Worm (Caenorhabditis elegans): ENCODE data around the gene hum-8.

hum-8 gene

DNA sequence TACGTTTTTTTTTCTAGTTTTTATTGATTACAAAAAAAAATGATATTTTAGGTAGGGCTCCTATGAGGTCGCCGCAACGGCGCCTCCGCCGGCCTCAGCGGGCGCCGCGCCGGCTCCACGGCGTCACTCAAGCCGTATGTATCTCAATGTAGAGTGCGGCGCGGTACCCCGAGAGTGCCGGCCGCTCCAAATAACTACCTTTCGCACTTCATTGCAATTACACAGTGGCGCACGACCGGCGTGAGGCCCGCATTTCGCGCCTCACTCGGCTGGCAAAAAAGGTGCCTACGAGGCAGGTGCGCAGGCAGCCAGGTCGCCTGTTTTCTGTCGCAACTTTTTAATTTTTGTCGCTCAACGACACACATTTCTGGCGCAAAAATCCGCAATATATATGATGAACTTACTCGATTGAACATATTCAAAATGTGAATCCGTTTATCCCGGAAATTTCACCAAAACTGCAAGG is 20.3 kb upstream of the hum-8 start, which contains the start of gene M04G7.2:
Gene M04G7.2 (minus strand): TSS at position 416 of the 466 bp plus-strand sequence.
- TF ChIP-seq tra-4 (tag; optimal IDR thresholded peaks at IDR 0.05) (no peak), scrt-1 (GFP tag; IDR thresholded peaks at IDR 0.05) (no peak)

DNA sequence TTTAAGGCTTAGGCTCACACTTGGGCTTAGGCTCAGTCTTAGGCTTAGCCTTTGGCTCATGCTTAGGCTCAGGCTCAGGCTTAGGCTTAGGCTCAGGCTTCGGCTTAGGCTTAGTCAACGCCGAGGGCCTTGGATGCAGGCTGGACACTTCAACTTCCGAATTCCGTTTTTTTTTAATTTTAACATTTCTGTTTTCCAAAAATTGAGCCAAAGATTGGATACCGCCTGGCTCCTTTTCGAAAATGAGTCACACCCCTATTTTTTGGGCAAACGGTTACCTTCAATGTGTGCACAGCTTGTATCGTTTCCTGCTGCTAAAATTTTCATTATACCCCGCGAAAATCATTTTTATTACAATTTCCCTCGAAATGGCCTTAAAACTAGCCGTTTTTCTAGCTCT is 15.1 kb upstream of the hum-8 start, which contains the start of gene M04G7.1:
Gene M04G7.1 (plus strand): TSS at position 301 of the 400 bp plus-strand sequence.
- TF ChIP-seq B0310.2 (tag; optimal IDR thresholded peaks at IDR 0.05) (no peak), ceh-13 (GFP tag; optimal IDR thresholded peaks at IDR 0.05) (no peak), scrt-1 (GFP tag; IDR thresholded peaks at IDR 0.05) (no peak), hmbx-1 (tag; optimal IDR thresholded peaks at IDR 0.05) (no peak), F13C5.2 (tag; optimal IDR thresholded peaks at IDR 0.05) (no peak), tra-4 (tag; optimal IDR thresholded peaks at IDR 0.05) (no peak)

DNA sequence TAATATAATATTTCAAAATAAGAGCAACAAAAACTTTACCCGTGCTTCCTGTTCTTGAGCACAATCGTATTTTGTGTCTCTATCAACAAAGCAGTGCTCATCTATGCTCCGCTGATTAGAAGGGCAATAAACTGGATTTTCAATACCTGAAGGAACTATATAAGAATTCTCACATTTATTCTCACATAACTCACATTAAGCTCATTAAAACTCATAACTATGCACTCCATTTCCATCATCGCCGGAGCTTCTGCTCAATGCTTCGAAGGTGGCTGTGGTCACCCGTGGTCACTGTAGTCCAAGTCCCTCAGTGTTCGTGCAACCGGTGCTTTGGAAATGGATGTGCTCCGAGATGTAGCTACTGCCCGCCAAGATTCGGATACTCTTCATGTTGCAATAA is 14.5 kb upstream of the hum-8 start, which contains the start of the genes Y66H1A.8 and M04G7.5:
Gene Y66H1A.8 (minus strand): TSS at position 101 of the 400 bp plus-strand sequence.
Gene M04G7.5 (plus strand): TSS at position 258 of the 400 bp plus-strand sequence.
- TF ChIP-seq F13C5.2 (tag; optimal IDR thresholded peaks at IDR 0.05) (no peak), aly-1 (tag; optimal IDR thresholded peaks at IDR 0.05) (no peak), B0310.2 (tag; optimal IDR thresholded peaks at IDR 0.05) (no peak)

DNA sequence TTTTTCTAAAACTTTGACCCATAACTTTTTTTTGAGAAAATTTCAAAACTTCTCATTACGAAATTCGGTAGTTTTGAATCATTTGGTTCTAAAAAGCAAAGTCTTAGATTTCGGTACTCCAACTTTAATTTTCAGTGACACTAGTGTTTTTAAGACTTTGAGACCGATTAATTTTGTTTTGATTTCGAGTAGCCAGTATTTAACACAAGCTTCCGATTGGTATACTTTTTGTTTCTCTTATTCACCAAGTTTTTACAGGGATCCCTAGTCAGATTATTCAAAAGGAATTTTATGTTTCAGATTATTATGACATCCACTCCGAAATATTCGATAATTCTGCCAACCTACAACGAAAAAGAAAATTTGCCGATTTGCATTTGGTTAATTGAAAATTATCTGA is 5.0 kb upstream of the hum-8 start, which contains the start of gene dpm-1:
Gene dpm-1 (plus strand): TSS at position 301 of the 400 bp plus-strand sequence.
- TF ChIP-seq tra-4 (tag; optimal IDR thresholded peaks at IDR 0.05) (no peak), ama-1 (optimal IDR thresholded peaks at IDR 0.05) (no peak), B0310.2 (tag; optimal IDR thresholded peaks at IDR 0.05) (no peak), scrt-1 (GFP tag; IDR thresholded peaks at IDR 0.05) (no peak), tbx-11 (GFP tag; IDR thresholded peaks at IDR 0.05) (no peak), F13C5.2 (tag; optimal IDR thresholded peaks at IDR 0.05) (no peak), ceh-36 (tag; optimal IDR thresholded peaks at IDR 0.05) (no peak), ceh-13 (GFP tag; optimal IDR thresholded peaks at IDR 0.05) (no peak), hmg-4 (GFP tag; optimal IDR thresholded peaks at IDR 0.05) (no peak), sea-1 (GFP tag; conservative IDR thresholded peaks at IDR 0.05) (no peak), ets-7 (tag; optimal IDR thresholded peaks at IDR 0.05) (no peak), tbx-37 (GFP tag; conservative IDR thresholded peaks at IDR 0.05) (no peak), flt-1 (GFP tag; IDR thresholded peaks at IDR 0.05) (no peak), aly-1 (tag; optimal IDR thresholded peaks at IDR 0.05) (no peak), pes-1 (GFP tag; IDR thresholded peaks at IDR 0.05) (no peak), hnd-1 (tag; optimal IDR thresholded peaks at IDR 0.05) (no peak), hmbx-1 (tag; optimal IDR thresholded peaks at IDR 0.05) (no peak)

DNA sequence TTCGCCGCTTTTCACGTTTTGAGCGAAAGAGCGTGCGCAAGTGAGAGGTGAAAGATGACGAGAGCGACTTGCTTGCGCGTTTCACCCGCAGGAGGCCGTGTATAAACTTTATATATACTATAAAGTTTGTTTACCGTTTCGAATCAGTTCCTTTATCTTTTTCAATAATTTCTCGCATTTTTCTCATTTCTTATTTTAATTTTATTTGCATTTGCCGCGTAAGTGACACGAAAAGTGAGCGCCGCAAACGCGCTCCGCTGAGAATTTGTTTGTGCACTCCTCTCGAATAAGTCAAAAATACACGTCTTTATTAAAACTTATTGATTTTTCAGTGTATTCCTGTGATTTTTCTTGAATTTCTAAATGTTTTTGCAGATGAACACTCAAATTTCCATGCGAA is 3.3 kb upstream of the hum-8 start, which contains the start of gene mrpl-55:
Gene mrpl-55 (plus strand): TSS at position 364 of the 400 bp plus-strand sequence.
- TF ChIP-seq tbx-37 (GFP tag; conservative IDR thresholded peaks at IDR 0.05) (no peak), pes-1 (GFP tag; IDR thresholded peaks at IDR 0.05) (0 out of 2 replicates have a peak, but pooled peaks have one; percentile 26), scrt-1 (GFP tag; IDR thresholded peaks at IDR 0.05) (no peak), F13C5.2 (tag; optimal IDR thresholded peaks at IDR 0.05) (peak; percentile 72), hmg-4 (GFP tag; optimal IDR thresholded peaks at IDR 0.05) (no peak)

DNA sequence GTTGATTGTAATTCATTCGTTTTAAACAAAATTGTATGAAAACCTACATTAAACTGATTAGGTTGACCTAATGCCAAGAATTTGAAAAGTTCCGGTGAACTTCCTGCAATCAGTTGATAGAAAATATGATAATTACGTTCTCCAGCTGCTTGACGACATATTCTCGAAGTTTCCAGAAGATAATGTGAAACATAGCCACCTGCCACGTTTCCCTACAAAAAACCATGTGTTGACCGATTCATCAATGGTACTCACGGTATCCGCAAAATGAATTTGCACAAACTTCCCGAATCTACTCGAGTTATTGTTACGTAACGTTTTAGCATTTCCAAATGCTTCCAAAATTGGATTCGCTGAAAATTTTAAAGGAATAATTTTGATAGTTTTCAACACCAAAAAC is 2.0 kb downstream of the hum-8 start:
- TF ChIP-seq ets-7 (tag; optimal IDR thresholded peaks at IDR 0.05), result no peak
- TF ChIP-seq sea-1 (GFP tag; conservative IDR thresholded peaks at IDR 0.05), result no peak
- TF ChIP-seq ama-1 (optimal IDR thresholded peaks at IDR 0.05), result no peak
- no peak for TF ChIP-seq F13C5.2 (tag; optimal IDR thresholded peaks at IDR 0.05)
- no peak for TF ChIP-seq pes-1 (GFP tag; IDR thresholded peaks at IDR 0.05)
- TF ChIP-seq ceh-13 (GFP tag; optimal IDR thresholded peaks at IDR 0.05), result no peak
- TF ChIP-seq tbx-37 (GFP tag; conservative IDR thresholded peaks at IDR 0.05), result no peak

DNA sequence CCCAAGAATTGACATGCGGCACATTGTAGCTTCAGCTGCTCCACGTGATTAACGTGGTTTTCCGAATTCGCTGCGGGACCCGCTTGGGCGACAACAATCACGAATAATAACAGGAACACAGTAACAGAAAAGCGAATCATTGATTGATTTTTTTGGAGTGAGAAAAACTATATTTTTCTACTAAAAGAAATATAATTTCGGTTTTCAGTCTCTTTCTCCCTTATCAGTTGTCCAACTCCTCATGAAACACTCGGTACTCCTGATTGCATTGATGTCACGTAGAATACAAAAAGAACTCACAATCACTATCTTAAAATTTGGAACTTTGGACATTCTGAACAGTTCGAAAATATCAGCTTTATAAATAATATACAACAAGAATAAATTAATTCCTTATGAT is 11.5 kb downstream of the hum-8 start, which contains the start of gene Y66H1A.5:
Gene Y66H1A.5 (minus strand): TSS at position 265 of the 400 bp plus-strand sequence.
- TF ChIP-seq tbx-37 (GFP tag; conservative IDR thresholded peaks at IDR 0.05), result no peak

DNA sequence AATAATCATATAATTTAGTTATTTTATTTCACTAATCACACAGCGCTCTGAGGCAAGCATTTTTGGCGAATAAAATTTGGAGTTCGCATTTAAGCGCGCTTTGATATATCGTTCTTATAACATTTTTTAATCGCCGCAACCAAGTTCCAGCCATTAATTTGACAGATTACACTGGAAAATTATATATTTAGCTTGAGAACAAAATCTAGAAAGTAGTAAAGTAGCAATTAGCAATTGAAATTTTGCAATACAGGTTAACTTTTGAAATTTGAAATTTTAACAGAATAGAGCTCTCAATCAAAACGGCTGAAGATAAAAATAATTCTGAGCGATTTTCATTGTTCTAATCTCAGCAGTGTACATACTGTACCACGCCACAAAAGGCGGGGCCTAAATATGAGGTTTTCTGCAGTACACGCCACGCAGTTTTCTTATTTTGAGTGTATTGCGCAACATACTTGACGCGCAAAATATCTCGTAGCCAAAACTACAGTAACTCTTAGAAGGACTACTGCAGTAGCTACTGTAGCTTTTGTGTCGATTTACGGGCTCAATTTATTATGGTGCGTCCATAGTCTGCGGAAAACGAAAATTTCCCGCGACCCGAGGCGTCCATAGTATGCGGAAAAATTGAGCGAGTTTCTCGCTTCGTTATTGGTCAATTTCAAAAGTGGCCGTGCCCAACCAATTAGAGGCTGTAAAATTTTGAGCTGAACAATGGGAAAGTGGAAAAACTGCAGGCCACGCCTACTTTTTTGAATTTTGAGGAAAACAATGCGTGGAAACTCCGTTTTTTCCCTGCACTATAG is 13.1 kb downstream of the hum-8 start:
- TF ChIP-seq pes-1 (GFP tag; IDR thresholded peaks at IDR 0.05) (0 out of 2 replicates have a peak, but pooled peaks have one; percentile 17), B0310.2 (tag; optimal IDR thresholded peaks at IDR 0.05) (no peak)

DNA sequence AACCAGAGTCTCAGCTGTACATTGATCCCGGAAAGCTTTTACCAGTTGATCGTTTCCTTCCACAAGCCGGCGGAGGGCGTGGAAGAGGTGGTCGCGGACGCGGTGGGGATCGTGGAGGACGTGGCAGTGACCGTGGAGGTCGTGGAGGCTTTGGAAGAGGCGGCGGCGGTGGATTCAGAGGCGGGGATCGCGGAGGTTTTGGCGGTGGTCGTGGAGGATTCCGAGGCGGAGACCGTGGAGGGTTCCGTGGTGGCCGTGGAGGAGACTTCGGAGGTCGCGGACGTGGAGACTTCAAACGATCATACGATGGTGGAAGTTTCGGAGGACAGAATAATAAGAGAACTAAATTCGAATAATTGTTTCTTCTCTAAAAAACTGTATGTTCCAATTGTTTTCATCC is 13.8 kb downstream of the hum-8 start:
- TF ChIP-seq pes-1 (GFP tag; IDR thresholded peaks at IDR 0.05) (no peak), tbx-11 (GFP tag; IDR thresholded peaks at IDR 0.05) (no peak), tbx-37 (GFP tag; conservative IDR thresholded peaks at IDR 0.05) (no peak), ets-7 (tag; optimal IDR thresholded peaks at IDR 0.05) (no peak), hmbx-1 (tag; optimal IDR thresholded peaks at IDR 0.05) (no peak), scrt-1 (GFP tag; IDR thresholded peaks at IDR 0.05) (no peak), ama-1 (optimal IDR thresholded peaks at IDR 0.05) (no peak), ceh-36 (tag; optimal IDR thresholded peaks at IDR 0.05) (no peak), aly-1 (tag; optimal IDR thresholded peaks at IDR 0.05) (no peak), hmg-4 (GFP tag; optimal IDR thresholded peaks at IDR 0.05) (no peak), F13C5.2 (tag; optimal IDR thresholded peaks at IDR 0.05) (no peak), tra-4 (tag; optimal IDR thresholded peaks at IDR 0.05) (no peak)

Measured in whole organism, early embryonic.